Worm (Caenorhabditis elegans) whole organism, L4 larva: ENCODE measurements around the gene T08G5.1.

Experiments
- D1046.2 ChIP-seq: fragments of 200-800 bp; sonication (Bioruptor generic); IDR thresholded peaks from 2 replicates; pipeline ENCODE4 v1.3.6; 2022; ENCODE audit warnings: missing genetic modification characterization, missing compliant biosample characterization
- F10B5.3 ChIP-seq: sonication (generic microtip); optimal IDR thresholded peaks from 2 replicates; lab custom pipeline; 2016; ENCODE audit warnings: mild to moderate bottlenecking, missing genetic modification characterization, missing compliant biosample characterization
- Y75B8A.6 ChIP-seq: fragments of 200-800 bp; sonication (Bioruptor generic); IDR thresholded peaks from 2 replicates; pipeline ENCODE4 v1.3.6; 2022; ENCODE audit warnings: missing genetic modification reagents, missing genetic modification characterization, missing compliant biosample characterization
- ZK337.2 ChIP-seq: fragments of 200-800 bp; sonication (Bioruptor generic); IDR thresholded peaks from 2 replicates; pipeline ENCODE4 v1.3.6; 2022; ENCODE audit warnings: missing genetic modification reagents, missing genetic modification characterization, missing compliant biosample characterization
- ZK546.5 ChIP-seq, 2 experiments: sonication (generic microtip); optimal IDR thresholded peaks; 2 replicates each; lab custom pipeline; 2017; ENCODE audit warnings: missing biosample characterization in 2 of 2, missing genetic modification characterization in 2 of 2
- aha-1 ChIP-seq: fragments of 150-350 bp; peaks from one replicate; lab custom pipeline; 2014; ENCODE audit warnings: missing biosample characterization, missing genetic modification characterization
- arid-1 ChIP-seq: fragments of 200-800 bp; sonication (Bioruptor generic); conservative IDR thresholded peaks from 2 replicates; pipeline ENCODE4 v1.3.6; 2022; ENCODE audit warnings: missing genetic modification reagents, missing genetic modification characterization, missing compliant biosample characterization
- attf-4 ChIP-seq: sonication (generic microtip); optimal IDR thresholded peaks from 3 replicates; lab custom pipeline; 2017; ENCODE audit warnings: missing biosample characterization, missing genetic modification characterization
- ceh-20 ChIP-seq: fragments of 200-800 bp; sonication (Bioruptor generic); IDR thresholded peaks from 2 replicates; pipeline ENCODE4 v1.3.6; 2022; ENCODE audit warnings: missing genetic modification reagents, missing genetic modification characterization, missing compliant biosample characterization
- ceh-44 ChIP-seq: fragments of 200-800 bp; sonication (Bioruptor generic); IDR thresholded peaks from 2 replicates; pipeline ENCODE4 v1.3.6; 2022; ENCODE audit warnings: missing genetic modification reagents, missing genetic modification characterization, missing compliant biosample characterization
- ceh-62 ChIP-seq: sonication (generic microtip); optimal IDR thresholded peaks from 2 replicates; lab custom pipeline; 2017; ENCODE audit warnings: missing biosample characterization, missing genetic modification characterization
- cey-2 ChIP-seq: sonication (generic microtip); optimal IDR thresholded peaks from 3 replicates; lab custom pipeline; 2017; ENCODE audit warnings: missing genetic modification characterization, mild to moderate bottlenecking, missing compliant biosample characterization, antibody characterized with exemption, borderline replicate concordance; ENCODE audit not compliant: insufficient read depth
- ctbp-1 ChIP-seq: fragments of 200-800 bp; sonication (Bioruptor generic); IDR thresholded peaks from 2 replicates; pipeline ENCODE4 v1.3.6; 2022; ENCODE audit warnings: missing genetic modification reagents, missing genetic modification characterization, missing compliant biosample characterization
- daf-12 ChIP-seq: fragments of 150-350 bp; optimal IDR thresholded peaks from 2 replicates; lab custom pipeline; 2014; ENCODE audit warnings: missing biosample characterization, missing genetic modification reagents, missing genetic modification characterization
- daf-19 ChIP-seq: fragments of 200-800 bp; sonication (Bioruptor generic); conservative IDR thresholded peaks from 2 replicates; pipeline ENCODE4 v1.3.6; 2022; ENCODE audit warnings: missing genetic modification characterization, missing compliant biosample characterization
- dpl-1 ChIP-seq: fragments of 150-350 bp; optimal IDR thresholded peaks from 2 replicates; lab custom pipeline; 2014; ENCODE audit warnings: missing biosample characterization, missing genetic modification reagents, missing genetic modification characterization
- egl-27 ChIP-seq: sonication (generic microtip); optimal IDR thresholded peaks from 3 replicates; lab custom pipeline; 2017; ENCODE audit warnings: missing biosample characterization, missing genetic modification reagents, missing genetic modification characterization
- fos-1 ChIP-seq: fragments of 150-350 bp; optimal IDR thresholded peaks from 2 replicates; lab custom pipeline; 2014; ENCODE audit warnings: missing biosample characterization, missing genetic modification characterization
- gei-8 ChIP-seq: fragments of 200-800 bp; sonication (Bioruptor generic); optimal IDR thresholded peaks from 2 replicates; lab custom pipeline; 2018; ENCODE audit warnings: mild to moderate bottlenecking, missing genetic modification characterization, missing compliant biosample characterization
- hlh-11 ChIP-seq: fragments of 200-800 bp; sonication (Bioruptor generic); optimal IDR thresholded peaks from 2 replicates; lab custom pipeline; 2018; ENCODE audit warnings: mild to moderate bottlenecking, missing genetic modification characterization, missing compliant biosample characterization
- lim-7 ChIP-seq: fragments of 200-800 bp; sonication (Bioruptor generic); IDR thresholded peaks from 2 replicates; pipeline ENCODE4 v1.3.6; 2022; ENCODE audit warnings: missing genetic modification characterization, missing compliant biosample characterization
- lin-1 ChIP-seq: fragments of 200-800 bp; sonication (Bioruptor generic); IDR thresholded peaks from 2 replicates; pipeline ENCODE4 v1.3.6; 2022; ENCODE audit warnings: missing genetic modification reagents, missing genetic modification characterization, missing compliant biosample characterization
- lsy-2 ChIP-seq, 2 experiments: fragments of 150-350 bp in 1 of 2; sonication (generic microtip) in 1 of 2; optimal IDR thresholded peaks; 2 replicates each; lab custom pipeline; 2014 to 2017; ENCODE audit warnings: missing biosample characterization in 2 of 2, missing genetic modification characterization in 2 of 2
- mxl-3 ChIP-seq: fragments of 200-800 bp; sonication (Bioruptor generic); optimal IDR thresholded peaks from 2 replicates; lab custom pipeline; 2018; ENCODE audit warnings: mild to moderate bottlenecking, missing genetic modification characterization, missing compliant biosample characterization
- nhr-11 ChIP-seq: fragments of 150-350 bp; optimal IDR thresholded peaks from 2 replicates; lab custom pipeline; 2014; ENCODE audit warnings: missing biosample characterization, missing genetic modification characterization
- nhr-237 ChIP-seq: sonication (generic microtip); optimal IDR thresholded peaks from 2 replicates; lab custom pipeline; 2017; ENCODE audit warnings: missing biosample characterization, missing genetic modification characterization
- nhr-28 ChIP-seq: fragments of 150-350 bp; optimal IDR thresholded peaks from 2 replicates; lab custom pipeline; 2014; ENCODE audit warnings: missing biosample characterization, missing genetic modification characterization
- nhr-42 ChIP-seq: fragments of 200-800 bp; sonication (Bioruptor generic); IDR thresholded peaks from 2 replicates; pipeline ENCODE4 v1.3.6; 2022; ENCODE audit warnings: missing genetic modification characterization, missing compliant biosample characterization
- pha-4 ChIP-seq, 2 experiments: fragments of 150-350 bp in 1 of 2; fragments of 200-800 bp in 1 of 2; sonication (Bioruptor generic) in 1 of 2; IDR thresholded peaks in 1 of 2; optimal IDR thresholded peaks in 1 of 2; 2 replicates each; pipeline versions ENCODE4 v1.3.6 to Lab custom; 2014 to 2022; ENCODE audit warnings: missing genetic modification characterization in 2 of 2, missing genetic modification reagents in 2 of 2, missing biosample characterization in 1 of 2, missing compliant biosample characterization in 1 of 2
- pqm-1 ChIP-seq: sonication (generic microtip); optimal IDR thresholded peaks from 2 replicates; lab custom pipeline; 2017; ENCODE audit warnings: missing biosample characterization, missing genetic modification characterization
- rbr-2 ChIP-seq: sonication (generic microtip); optimal IDR thresholded peaks from 2 replicates; lab custom pipeline; 2016; ENCODE audit warnings: missing genotype, missing genetic modification characterization, missing compliant biosample characterization
- saeg-2 ChIP-seq: fragments of 200-800 bp; sonication (Bioruptor generic); IDR thresholded peaks from 2 replicates; pipeline ENCODE4 v1.3.6; 2022; ENCODE audit warnings: missing genetic modification reagents, missing genetic modification characterization, missing compliant biosample characterization
- set-16 ChIP-seq: fragments of 200-800 bp; sonication (Bioruptor generic); IDR thresholded peaks from 2 replicates; pipeline ENCODE4 v1.3.6; 2022; ENCODE audit warnings: missing genetic modification reagents, missing genetic modification characterization, missing compliant biosample characterization
- snpc-1.2 ChIP-seq: fragments of 200-800 bp; sonication (Bioruptor generic); IDR thresholded peaks from 2 replicates; pipeline ENCODE4 v1.3.6; 2022; ENCODE audit warnings: missing genetic modification reagents, missing genetic modification characterization, missing compliant biosample characterization
- spr-1 ChIP-seq: sonication (generic microtip); optimal IDR thresholded peaks from 2 replicates; lab custom pipeline; 2016; ENCODE audit warnings: mild to moderate bottlenecking, missing genetic modification characterization, missing compliant biosample characterization
- spr-3 ChIP-seq: fragments of 200-800 bp; sonication (Bioruptor generic); optimal IDR thresholded peaks from 2 replicates; lab custom pipeline; 2018; ENCODE audit warnings: mild to moderate bottlenecking, missing genetic modification characterization, missing compliant biosample characterization
- unc-130 ChIP-seq: sonication (generic microtip); optimal IDR thresholded peaks from 2 replicates; lab custom pipeline; 2016; ENCODE audit warnings: missing genetic modification reagents, missing genetic modification characterization, missing compliant biosample characterization
- unc-39 ChIP-seq: sonication (generic microtip); optimal IDR thresholded peaks from 2 replicates; lab custom pipeline; 2017; ENCODE audit warnings: missing biosample characterization, missing genetic modification characterization
- vab-7 ChIP-seq: fragments of 200-800 bp; sonication (Bioruptor generic); IDR thresholded peaks from 2 replicates; pipeline ENCODE4 v1.3.6; 2022; ENCODE audit warnings: missing genetic modification reagents, missing genetic modification characterization, missing compliant biosample characterization
- zfp-2 ChIP-seq: sonication (generic microtip); optimal IDR thresholded peaks from 2 replicates; lab custom pipeline; 2016; ENCODE audit warnings: mild to moderate bottlenecking, missing genetic modification characterization, missing compliant biosample characterization
- zip-11 ChIP-seq: fragments of 200-800 bp; sonication (Bioruptor generic); IDR thresholded peaks from 2 replicates; pipeline ENCODE4 v1.3.6; 2022; ENCODE audit warnings: missing genetic modification characterization, missing compliant biosample characterization
- ztf-11 ChIP-seq: fragments of 150-350 bp; optimal IDR thresholded peaks from 2 replicates; lab custom pipeline; 2014; ENCODE audit warnings: missing biosample characterization, missing genetic modification characterization

T08G5.1 gene

ce11 chrV:14017476-14017875 is 1.1 kb upstream of the T08G5.1 start, which contains the start of gene srh-308:
srh-308 (minus strand) TSS chrV:14017576.
- TF ChIP-seq ztf-11 (tag; lab: Kevin White, UChicago), result no peak
- TF ChIP-seq rbr-2 (tag; lab: Kevin White, UChicago), result no peak
- no peak for TF ChIP-seq ZK337.2 (GFP tag; lab: Robert Waterston, UW)
- no peak for TF ChIP-seq lin-1 (GFP tag; lab: Robert Waterston, UW)
- no peak for TF ChIP-seq hlh-11 (tag; lab: Kevin White, UChicago)
- no peak for TF ChIP-seq daf-12 (tag; lab: Kevin White, UChicago)
- TF ChIP-seq ZK546.5 (tag; optimal IDR thresholded peaks at IDR 0.05; lab: Kevin White, UChicago), result no peak

ce11 chrV:14023074-14023473 is 4.5 kb downstream of the T08G5.1 start, which contains the start of gene T08G5.15:
T08G5.15 (minus strand) TSS chrV:14023174.
- TF ChIP-seq aha-1 (tag; lab: Kevin White, UChicago) (peak; percentile 7), nhr-42 (GFP tag; lab: Robert Waterston, UW) (no peak), set-16 (GFP tag; lab: Robert Waterston, UW) (no peak), spr-1 (tag; lab: Kevin White, UChicago) (no peak)

ce11 chrV:14026194-14026593 is 7.6 kb downstream of the T08G5.1 start, which contains the start of gene T08G5.2:
T08G5.2 (minus strand) TSS chrV:14026294.
- no peak for TF ChIP-seq fos-1 (tag; lab: Kevin White, UChicago)
- no peak for TF ChIP-seq Y75B8A.6 (GFP tag; lab: Robert Waterston, UW)
- TF ChIP-seq ceh-44, result no peak
- TF ChIP-seq nhr-28 (tag; lab: Kevin White, UChicago), result no peak
- TF ChIP-seq, all 104 proteins: peak for 0

- TF ChIP-seq ceh-20 (no peak), aha-1 (tag; lab: Kevin White, UChicago) (no peak), lin-1 (GFP tag; lab: Robert Waterston, UW) (no peak), zip-11 (GFP tag; lab: Robert Waterston, UW) (no peak), daf-19 (GFP tag; lab: Robert Waterston, UW) (no peak), dpl-1 (GFP tag; lab: Kevin White, UChicago) (no peak), D1046.2 (GFP tag; lab: Robert Waterston, UW) (no peak), fos-1 (tag; lab: Kevin White, UChicago) (no peak), set-16 (GFP tag; lab: Robert Waterston, UW) (no peak), ztf-11 (tag; lab: Kevin White, UChicago) (no peak), lsy-2 (tag; optimal IDR thresholded peaks at IDR 0.05; lab: Kevin White, UChicago) (no peak), ceh-44 (no peak)
Measured at ce11 chrV:14027384-14027783, 8.8 kb downstream of the T08G5.1 start, which contains the start of gene T08G5.3. T08G5.3 (minus strand) TSS chrV:14027484.

- peak; percentile 67 for TF ChIP-seq F10B5.3 (tag; lab: Kevin White, UChicago)
- TF ChIP-seq ceh-44, result peak; percentile 81
- TF ChIP-seq lim-7 (GFP tag; lab: Robert Waterston, UW), result no peak
- TF ChIP-seq snpc-1.2 (GFP tag; lab: Robert Waterston, UW), result peak; percentile 77
- no peak for TF ChIP-seq saeg-2 (GFP tag; lab: Robert Waterston, UW)
- peak; percentile 38 for TF ChIP-seq unc-130 (GFP tag; lab: Kevin White, UChicago)
- TF ChIP-seq pqm-1 (tag; lab: Kevin White, UChicago), result no peak
- TF ChIP-seq arid-1, result peak; percentile 58; the same call in 1 of the 2 replicates
- TF ChIP-seq D1046.2 (GFP tag; lab: Robert Waterston, UW), result no peak
- TF ChIP-seq zfp-2 (tag; lab: Kevin White, UChicago), result no peak
- 0 out of 2 replicates have a peak, but pooled peaks have one; percentile 34 for TF ChIP-seq ceh-20
- TF ChIP-seq pha-4 (GFP tag; IDR thresholded peaks at IDR 0.05; lab: Robert Waterston, UW), result peak; percentile 54; the same call in 1 of the 2 replicates
- TF ChIP-seq pha-4 (tag; optimal IDR thresholded peaks at IDR 0.05; lab: Kevin White, UChicago), result no peak
- TF ChIP-seq gei-8 (GFP tag; lab: Kevin White, UChicago), result no peak
- TF ChIP-seq vab-7 (GFP tag; lab: Robert Waterston, UW), result peak; percentile 35
- TF ChIP-seq ctbp-1 (GFP tag; lab: Robert Waterston, UW), result no peak
- TF ChIP-seq unc-39 (tag; lab: Kevin White, UChicago), result no peak
- TF ChIP-seq spr-3 (GFP tag; lab: Kevin White, UChicago), result peak; percentile 51
- no peak for TF ChIP-seq cey-2 (tag; lab: Kevin White, UChicago)
- no peak for TF ChIP-seq egl-27
- TF ChIP-seq attf-4 (tag; lab: Kevin White, UChicago), result no peak
- no peak for TF ChIP-seq ceh-62 (tag; lab: Kevin White, UChicago)
- TF ChIP-seq nhr-42 (GFP tag; lab: Robert Waterston, UW), result peak; percentile 71
- no peak for TF ChIP-seq nhr-237 (tag; lab: Kevin White, UChicago)
- TF ChIP-seq nhr-11 (tag; lab: Kevin White, UChicago), result no peak
- TF ChIP-seq mxl-3 (GFP tag; lab: Kevin White, UChicago), result peak; percentile 51
Measured at ce11 chrV:14028256-14028743, 9.7 kb downstream of the T08G5.1 start.
